Worm (Caenorhabditis elegans): Measurements from ENCODE around the gene T21D12.7.

ce11 chrIV:295734-296201 lies 4.5 kb upstream of the T21D12.7 start:
- TF ChIP-seq elt-3 (tag; optimal IDR thresholded peaks at IDR 0.05) = peak in 2 of 6 experiments; percentile 37 to 45
- TF ChIP-seq ceh-88 (GFP tag; IDR thresholded peaks at IDR 0.05) = no peak
- no peak for TF ChIP-seq lir-3 (tag; optimal IDR thresholded peaks at IDR 0.05; ENCODE audit: poor library complexity)
- TF ChIP-seq nhr-71 (tag; optimal IDR thresholded peaks at IDR 0.05) = peak; percentile 70
- TF ChIP-seq pqm-1 (tag; optimal IDR thresholded peaks at IDR 0.05) = no peak

All from whole organism, L1 larva.